Fruit fly (Drosophila melanogaster) whole organism, embryonic: ENCODE measurements around the gene Nepl14.

Experiments used
- Antp ChIP-seq: fragments of 200-800 bp; sonication (Bioruptor generic); optimal IDR thresholded peaks from 3 replicates; lab custom pipeline; 2016; ENCODE audit warnings: missing biosample characterization, missing genetic modification characterization
- Bteb2 ChIP-seq: fragments of 200-800 bp; sonication (Bioruptor generic); optimal IDR thresholded peaks from 2 replicates; lab custom pipeline; 2016; ENCODE audit warnings: missing biosample characterization, missing genetic modification characterization
- CG10274 ChIP-seq: fragments of 200-800 bp; sonication (Bioruptor generic); optimal IDR thresholded peaks from 3 replicates; lab custom pipeline; 2017; ENCODE audit warnings: missing biosample characterization, mild to moderate bottlenecking, missing genetic modification characterization
- CG10321 ChIP-seq: fragments of 200-800 bp; sonication (Bioruptor generic); IDR thresholded peaks from 2 replicates; pipeline ENCODE4 v1.3.6; 2022; ENCODE audit warnings: missing biosample characterization, missing genetic modification characterization
- CG10565 ChIP-seq: fragments of 200-800 bp; sonication (Bioruptor generic); optimal IDR thresholded peaks from 3 replicates; lab custom pipeline; 2016; ENCODE audit warnings: missing biosample characterization, mild to moderate bottlenecking, missing genetic modification characterization
- CG11456 ChIP-seq: fragments of 200-800 bp; sonication (Bioruptor generic); IDR thresholded peaks from 3 replicates; pipeline ENCODE4 v1.3.6; 2022; ENCODE audit warnings: missing biosample characterization, missing genetic modification characterization
- CG13894 ChIP-seq: fragments of 200-800 bp; sonication (Bioruptor generic); optimal IDR thresholded peaks from 3 replicates; lab custom pipeline; 2018; ENCODE audit warnings: missing biosample characterization, mild to moderate bottlenecking, missing genetic modification characterization, moderate library complexity
- CG15514 ChIP-seq: fragments of 200-800 bp; sonication (Bioruptor generic); optimal IDR thresholded peaks from 3 replicates; lab custom pipeline; 2017; ENCODE audit warnings: missing biosample characterization, missing genetic modification characterization, mild to moderate bottlenecking, moderate library complexity, missing genetic modification reagents
- CG16815 ChIP-seq: fragments of 200-800 bp; sonication (Bioruptor generic); optimal IDR thresholded peaks from 3 replicates; lab custom pipeline; 2017; ENCODE audit warnings: missing biosample characterization, mild to moderate bottlenecking, missing genetic modification characterization
- CG17186 ChIP-seq: fragments of 200-800 bp; sonication (Bioruptor generic); optimal IDR thresholded peaks from 3 replicates; lab custom pipeline; 2017; ENCODE audit warnings: missing biosample characterization, missing genetic modification reagents, missing genetic modification characterization
- CG17328 ChIP-seq: fragments of 200-800 bp; sonication (Bioruptor generic); IDR thresholded peaks from 2 replicates; pipeline ENCODE4 v1.3.6; 2022; ENCODE audit warnings: missing biosample characterization, missing genetic modification characterization
- CG17359 ChIP-seq: fragments of 200-800 bp; sonication (Bioruptor generic); optimal IDR thresholded peaks from 3 replicates; lab custom pipeline; 2018; ENCODE audit warnings: missing biosample characterization, mild to moderate bottlenecking, missing genetic modification characterization, moderate library complexity
- CG17361 ChIP-seq: fragments of 200-800 bp; sonication (Bioruptor generic); IDR thresholded peaks from 3 replicates; pipeline ENCODE4 v1.3.6; 2022; ENCODE audit warnings: missing biosample characterization, missing genetic modification characterization
- CG18599 ChIP-seq: fragments of 200-800 bp; sonication (Bioruptor generic); optimal IDR thresholded peaks from 3 replicates; lab custom pipeline; 2017; ENCODE audit warnings: missing biosample characterization, missing genetic modification characterization, mild to moderate bottlenecking, moderate library complexity, missing genetic modification reagents
- CG2199 ChIP-seq: fragments of 200-800 bp; sonication (Bioruptor generic); IDR thresholded peaks from 3 replicates; pipeline ENCODE4 v1.3.6; 2022; ENCODE audit warnings: missing biosample characterization, missing genetic modification characterization
- CG30403 ChIP-seq: fragments of 200-800 bp; sonication (Bioruptor generic); optimal IDR thresholded peaks from 3 replicates; lab custom pipeline; 2016; ENCODE audit warnings: missing biosample characterization, missing genetic modification characterization
- CG4617 ChIP-seq: fragments of 200-800 bp; sonication (Bioruptor generic); optimal IDR thresholded peaks from 3 replicates; lab custom pipeline; 2016; ENCODE audit warnings: missing biosample characterization, missing genetic modification characterization, borderline replicate concordance
- CG4854 ChIP-seq: fragments of 200-800 bp; sonication (Bioruptor generic); optimal IDR thresholded peaks from 2 replicates; lab custom pipeline; 2016; ENCODE audit warnings: missing biosample characterization, missing genetic modification characterization, inconsistent platforms
- CG6254 ChIP-seq: fragments of 200-800 bp; sonication (Bioruptor generic); optimal IDR thresholded peaks from 3 replicates; lab custom pipeline; 2017; ENCODE audit warnings: mild to moderate bottlenecking, missing biosample characterization, missing genetic modification reagents, missing genetic modification characterization
- CG6765 ChIP-seq: fragments of 200-800 bp; sonication (Bioruptor generic); optimal IDR thresholded peaks from 3 replicates; lab custom pipeline; 2017; ENCODE audit warnings: missing biosample characterization, mild to moderate bottlenecking, missing genetic modification characterization
- CG7556 ChIP-seq: fragments of 200-800 bp; sonication (Bioruptor generic); optimal IDR thresholded peaks from 2 replicates; lab custom pipeline; 2017; ENCODE audit warnings: missing biosample characterization, mild to moderate bottlenecking, missing genetic modification characterization
- CG8478 ChIP-seq: fragments of >200 bp; optimal IDR thresholded peaks from 2 replicates; lab custom pipeline; 2018
- CG9215 ChIP-seq: fragments of 200-800 bp; sonication (Bioruptor generic); IDR thresholded peaks from 2 replicates; pipeline ENCODE4 v1.3.6; 2022; ENCODE audit warnings: missing biosample characterization, missing genetic modification characterization
- CkIIα-i1 ChIP-seq: fragments of 200-800 bp; sonication (Bioruptor generic); IDR thresholded peaks from 2 replicates; pipeline ENCODE4 v1.3.6; 2022; ENCODE audit warnings: missing biosample characterization, missing genetic modification characterization
- Dip3 ChIP-seq: fragments of 200-800 bp; sonication (Bioruptor generic); optimal IDR thresholded peaks from 3 replicates; lab custom pipeline; 2016; ENCODE audit warnings: missing biosample characterization, missing genetic modification characterization
- E2f2 ChIP-seq: fragments of 200-800 bp; sonication (Bioruptor generic); IDR thresholded peaks from 2 replicates; pipeline ENCODE4 v1.3.6; 2022; ENCODE audit warnings: missing biosample characterization, missing genetic modification characterization
- HHEX ChIP-seq: fragments of 200-800 bp; sonication (Bioruptor generic); optimal IDR thresholded peaks from 3 replicates; lab custom pipeline; 2017; ENCODE audit warnings: missing biosample characterization, mild to moderate bottlenecking, missing genetic modification characterization, missing genetic modification reagents
- HLH54F ChIP-seq: fragments of 200-800 bp; sonication (Bioruptor generic); optimal IDR thresholded peaks from 3 replicates; lab custom pipeline; 2016; ENCODE audit warnings: missing biosample characterization, missing genetic modification characterization
- MBD-R2 ChIP-seq: fragments of 200-800 bp; sonication (Bioruptor generic); IDR thresholded peaks from 2 replicates; pipeline ENCODE4 v1.3.6; 2022; ENCODE audit warnings: missing biosample characterization, missing genetic modification characterization
- Oli ChIP-seq: fragments of 200-800 bp; sonication (Bioruptor generic); optimal IDR thresholded peaks from 2 replicates; lab custom pipeline; 2018; ENCODE audit warnings: missing biosample characterization, mild to moderate bottlenecking, missing genetic modification characterization, moderate library complexity
- Opbp ChIP-seq: fragments of 200-800 bp; sonication (Bioruptor generic); IDR thresholded peaks from 3 replicates; pipeline ENCODE4 v1.3.6; 2022; ENCODE audit warnings: missing biosample characterization, missing genetic modification characterization; ENCODE audit not compliant: partially characterized antibody
- PHDP ChIP-seq: fragments of 200-800 bp; sonication (Bioruptor generic); optimal IDR thresholded peaks from 3 replicates; lab custom pipeline; 2018; ENCODE audit warnings: missing biosample characterization, mild to moderate bottlenecking, missing genetic modification characterization, moderate library complexity
- Rx ChIP-seq: fragments of 200-800 bp; sonication (Bioruptor generic); IDR thresholded peaks from 2 replicates; pipeline ENCODE4 v1.3.6; 2022; ENCODE audit warnings: missing biosample characterization, missing genetic modification characterization
- TFAM ChIP-seq: fragments of 200-800 bp; sonication (Bioruptor generic); optimal IDR thresholded peaks from 2 replicates; lab custom pipeline; 2017; ENCODE audit warnings: missing biosample characterization, missing genetic modification characterization, inconsistent platforms
- Tbp ChIP-seq: fragments of >200 bp; optimal IDR thresholded peaks from 2 replicates; lab custom pipeline; 2018; ENCODE audit warnings: missing biosample characterization, missing genetic modification characterization
- al ChIP-seq: fragments of 200-800 bp; sonication (Bioruptor generic); IDR thresholded peaks from 2 replicates; pipeline ENCODE4 v1.3.6; 2022; ENCODE audit warnings: missing biosample characterization, missing genetic modification characterization
- amos ChIP-seq: fragments of 200-800 bp; sonication (Bioruptor generic); IDR thresholded peaks from 2 replicates; pipeline ENCODE4 v1.3.6; 2022; ENCODE audit warnings: missing biosample characterization, missing genetic modification characterization; ENCODE audit not compliant: partially characterized antibody
- ara ChIP-seq: fragments of 200-800 bp; sonication (Bioruptor generic); IDR thresholded peaks from 2 replicates; pipeline ENCODE4 v1.3.6; 2022; ENCODE audit warnings: missing biosample characterization, missing genetic modification characterization
- cas ChIP-seq: fragments of 200-800 bp; sonication (Bioruptor generic); IDR thresholded peaks from 2 replicates; pipeline ENCODE4 v1.3.6; 2022; ENCODE audit warnings: missing biosample characterization, missing genetic modification characterization
- croc ChIP-seq: fragments of 200-800 bp; sonication (Bioruptor generic); conservative IDR thresholded peaks from 3 replicates; pipeline ENCODE4 v1.3.6; 2022; ENCODE audit warnings: missing biosample characterization, missing genetic modification characterization
- crol ChIP-seq: fragments of 200-800 bp; sonication (Bioruptor generic); IDR thresholded peaks from 2 replicates; pipeline ENCODE4 v1.3.6; 2022; ENCODE audit warnings: missing biosample characterization, missing genetic modification characterization
- her ChIP-seq: fragments of 200-800 bp; sonication (Bioruptor generic); optimal IDR thresholded peaks from 2 replicates; lab custom pipeline; 2016; ENCODE audit warnings: missing biosample characterization, missing genetic modification characterization
- kah ChIP-seq: fragments of 200-800 bp; sonication (Bioruptor generic); optimal IDR thresholded peaks from 2 replicates; lab custom pipeline; 2018; ENCODE audit warnings: missing biosample characterization, mild to moderate bottlenecking, missing genetic modification characterization
- lov ChIP-seq, 2 experiments: fragments of 200-800 bp in 1 of 2; fragments of >200 bp in 1 of 2; sonication (Bioruptor generic) in 1 of 2; IDR thresholded peaks in 1 of 2; optimal IDR thresholded peaks in 1 of 2; 2 replicates in 1 of 2; 3 replicates in 1 of 2; pipeline versions ENCODE4 v1.3.6 to Lab custom; 2017 to 2022; ENCODE audit warnings: missing biosample characterization in 1 of 2, missing genetic modification characterization in 1 of 2
- nerfin-2 ChIP-seq: fragments of 200-800 bp; sonication (Bioruptor generic); IDR thresholded peaks from 2 replicates; pipeline ENCODE4 v1.3.6; 2022; ENCODE audit warnings: missing biosample characterization, missing genetic modification characterization; ENCODE audit not compliant: partially characterized antibody
- odd ChIP-seq: fragments of 200-800 bp; sonication (Bioruptor generic); optimal IDR thresholded peaks from 2 replicates; lab custom pipeline; 2017; ENCODE audit warnings: missing biosample characterization, mild to moderate bottlenecking, missing genetic modification characterization
- pb ChIP-seq: fragments of 200-800 bp; sonication (Bioruptor generic); optimal IDR thresholded peaks from 3 replicates; lab custom pipeline; 2016; ENCODE audit warnings: missing biosample characterization, missing genetic modification characterization
- pnt ChIP-seq: fragments of 200-800 bp; sonication (Bioruptor generic); optimal IDR thresholded peaks from 3 replicates; lab custom pipeline; 2016; ENCODE audit warnings: missing biosample characterization, missing genetic modification characterization
- sim ChIP-seq: fragments of 200-800 bp; sonication (Bioruptor generic); IDR thresholded peaks from 2 replicates; pipeline ENCODE4 v1.3.6; 2022; ENCODE audit warnings: missing biosample characterization, missing genetic modification characterization
- slp2 ChIP-seq: fragments of 200-800 bp; sonication (Bioruptor generic); optimal IDR thresholded peaks from 2 replicates; lab custom pipeline; 2016; ENCODE audit warnings: missing biosample characterization, missing genetic modification characterization
- stc ChIP-seq: fragments of 200-800 bp; sonication (Bioruptor generic); IDR thresholded peaks from 2 replicates; pipeline ENCODE4 v1.3.6; 2022; ENCODE audit warnings: missing biosample characterization, missing genetic modification characterization
- sug ChIP-seq: fragments of 200-800 bp; optimal IDR thresholded peaks from 2 replicates; lab custom pipeline; 2019; ENCODE audit warnings: missing biosample characterization, mild to moderate bottlenecking, missing genetic modification characterization, moderate library complexity

The Nepl14 gene

dm6 chr3R:22745432-22745831, 18.1 kb downstream of the Nepl14 start, which contains the start of the genes vret and HP1c (continued):
- TF ChIP-seq amos (GFP tag; lab: Robert Waterston, UW) (peak; percentile 33; the same call in 1 of the 2 replicates), CG4617 (GFP tag; lab: Kevin White, UChicago) (peak; percentile 69), cas (GFP tag; lab: Robert Waterston, UW) (no peak), CG17328 (GFP tag; lab: Robert Waterston, UW) (no peak), CG10274 (GFP tag; lab: Kevin White, UChicago) (no peak), lov (optimal IDR thresholded peaks at IDR 0.05; lab: Kevin White, UChicago) (no peak), lov (GFP tag; IDR thresholded peaks at IDR 0.05; lab: Robert Waterston, UW) (no peak), CG11456 (no peak), sim (no peak), sug (tag; lab: Kevin White, UChicago) (no peak), Antp (no peak), ara (no peak), pb (no peak), CkIIα-i1 (GFP tag; lab: Robert Waterston, UW) (no peak), CG7556 (GFP tag; lab: Kevin White, UChicago) (no peak), odd (GFP tag; lab: Kevin White, UChicago) (no peak), E2f2 (GFP tag; lab: Robert Waterston, UW) (peak; percentile 90), slp2 (GFP tag; lab: Kevin White, UChicago) (no peak), CG6254 (GFP tag; lab: Kevin White, UChicago) (no peak), CG18599 (GFP tag; lab: Kevin White, UChicago) (no peak), Rx (GFP tag; lab: Robert Waterston, UW) (no peak), nerfin-2 (GFP tag; lab: Robert Waterston, UW) (no peak), her (GFP tag; lab: Kevin White, UChicago) (no peak), PHDP (tag; lab: Kevin White, UChicago) (no peak), al (GFP tag; lab: Robert Waterston, UW) (no peak), MBD-R2 (GFP tag; lab: Robert Waterston, UW) (peak; percentile 95), Oli (tag; lab: Kevin White, UChicago) (no peak), CG8478 (no peak), CG30403 (GFP tag; lab: Kevin White, UChicago) (no peak), kah (GFP tag; lab: Kevin White, UChicago) (no peak), crol (GFP tag; lab: Robert Waterston, UW) (no peak), Tbp (GFP tag; lab: Kevin White, UChicago) (no peak), Dip3 (GFP tag; lab: Kevin White, UChicago) (no peak), stc (GFP tag; lab: Robert Waterston, UW) (no peak), CG17186 (GFP tag; lab: Kevin White, UChicago) (peak; percentile 50), CG2199 (GFP tag; lab: Robert Waterston, UW) (peak; percentile 48; the same call in 1 of the 3 replicates), HLH54F (no peak), CG10321 (GFP tag; lab: Robert Waterston, UW) (no peak), TFAM (GFP tag; lab: Kevin White, UChicago) (no peak), CG6765 (GFP tag; lab: Kevin White, UChicago) (no peak), HHEX (GFP tag; lab: Kevin White, UChicago) (no peak), CG9215 (GFP tag; lab: Robert Waterston, UW) (no peak), Bteb2 (GFP tag; lab: Kevin White, UChicago) (no peak), Opbp (GFP tag; lab: Robert Waterston, UW) (peak; percentile 46; the same call in 1 of the 3 replicates), CG13894 (no peak), CG10565 (GFP tag; lab: Kevin White, UChicago) (no peak), pnt (GFP tag; lab: Kevin White, UChicago) (no peak), CG4854 (GFP tag; lab: Kevin White, UChicago) (no peak), croc (no peak), CG16815 (GFP tag; lab: Kevin White, UChicago) (no peak), CG17359 (tag; lab: Kevin White, UChicago) (no peak), CG17361 (GFP tag; lab: Robert Waterston, UW) (no peak), CG15514 (GFP tag; lab: Kevin White, UChicago) (peak; percentile 40)
